Fruit fly (Drosophila melanogaster): ENCODE data around the gene Rlip.

- TF ChIP-seq CG8478 (optimal IDR thresholded peaks at IDR 0.05): no peak
- no peak for TF ChIP-seq CTCF (optimal IDR thresholded peaks at IDR 0.05)
Measured at dm6 chr3R:21019073-21019472, 1.6 kb downstream of the Rlip start.

Measured in S2 (cell line).